Worm (Caenorhabditis elegans) whole organism, L4 larva: ENCODE results near the gene C16C8.25.

ENCODE experiments used
- D1046.2 ChIP-seq: fragments of 200-800 bp; sonication (Bioruptor generic); IDR thresholded peaks from 2 replicates; pipeline ENCODE4 v1.3.6; 2022; ENCODE audit warnings: missing genetic modification characterization, missing compliant biosample characterization
- F10B5.3 ChIP-seq: sonication (generic microtip); optimal IDR thresholded peaks from 2 replicates; lab custom pipeline; 2016; ENCODE audit warnings: mild to moderate bottlenecking, missing genetic modification characterization, missing compliant biosample characterization
- F37D6.2 ChIP-seq: sonication (generic microtip); optimal IDR thresholded peaks from 2 replicates; lab custom pipeline; 2016; ENCODE audit warnings: mild to moderate bottlenecking, missing genetic modification characterization, missing compliant biosample characterization
- T20F7.1 ChIP-seq: fragments of 200-800 bp; sonication (Bioruptor generic); optimal IDR thresholded peaks from 2 replicates; lab custom pipeline; 2018; ENCODE audit warnings: mild to moderate bottlenecking, missing genetic modification characterization, missing compliant biosample characterization
- T26A8.4 ChIP-seq: fragments of 200-800 bp; sonication (Bioruptor generic); IDR thresholded peaks from 2 replicates; pipeline ENCODE4 v1.3.6; 2022; ENCODE audit warnings: missing genetic modification characterization, missing compliant biosample characterization
- Y5F2A.4 ChIP-seq: fragments of 200-800 bp; sonication (Bioruptor generic); optimal IDR thresholded peaks from 2 replicates; lab custom pipeline; 2018; ENCODE audit warnings: mild to moderate bottlenecking, missing genetic modification characterization, missing compliant biosample characterization
- ZK546.5 ChIP-seq, 2 experiments: sonication (generic microtip); optimal IDR thresholded peaks; 2 replicates each; lab custom pipeline; 2017; ENCODE audit warnings: missing biosample characterization in 2 of 2, missing genetic modification characterization in 2 of 2
- ceh-44 ChIP-seq: fragments of 200-800 bp; sonication (Bioruptor generic); IDR thresholded peaks from 2 replicates; pipeline ENCODE4 v1.3.6; 2022; ENCODE audit warnings: missing genetic modification reagents, missing genetic modification characterization, missing compliant biosample characterization
- ceh-62 ChIP-seq: sonication (generic microtip); optimal IDR thresholded peaks from 2 replicates; lab custom pipeline; 2017; ENCODE audit warnings: missing biosample characterization, missing genetic modification characterization
- daf-12 ChIP-seq: fragments of 150-350 bp; optimal IDR thresholded peaks from 2 replicates; lab custom pipeline; 2014; ENCODE audit warnings: missing biosample characterization, missing genetic modification reagents, missing genetic modification characterization
- daf-19 ChIP-seq: fragments of 200-800 bp; sonication (Bioruptor generic); conservative IDR thresholded peaks from 2 replicates; pipeline ENCODE4 v1.3.6; 2022; ENCODE audit warnings: missing genetic modification characterization, missing compliant biosample characterization
- dmd-6 ChIP-seq: fragments of 200-800 bp; sonication (Bioruptor generic); IDR thresholded peaks from 2 replicates; pipeline ENCODE4 v1.3.6; 2022; ENCODE audit warnings: missing genetic modification reagents, missing genetic modification characterization, missing compliant biosample characterization
- dmd-8 ChIP-seq: fragments of 200-800 bp; sonication (Bioruptor generic); IDR thresholded peaks from 2 replicates; pipeline ENCODE4 v1.3.6; 2022; ENCODE audit warnings: missing genetic modification characterization, missing compliant biosample characterization
- fos-1 ChIP-seq: fragments of 150-350 bp; optimal IDR thresholded peaks from 2 replicates; lab custom pipeline; 2014; ENCODE audit warnings: missing biosample characterization, missing genetic modification characterization
- hlh-30 ChIP-seq: sonication (generic microtip); optimal IDR thresholded peaks from 2 replicates; lab custom pipeline; 2017; ENCODE audit warnings: antibody characterized with exemption, mild to moderate bottlenecking, missing genetic modification characterization, missing compliant biosample characterization; ENCODE audit not compliant: insufficient read depth
- hmg-1.1 ChIP-seq: fragments of 200-800 bp; sonication (Bioruptor generic); IDR thresholded peaks from 2 replicates; pipeline ENCODE4 v1.3.6; 2022; ENCODE audit warnings: missing genetic modification reagents, missing genetic modification characterization, missing compliant biosample characterization
- lin-1 ChIP-seq: fragments of 200-800 bp; sonication (Bioruptor generic); IDR thresholded peaks from 2 replicates; pipeline ENCODE4 v1.3.6; 2022; ENCODE audit warnings: missing genetic modification reagents, missing genetic modification characterization, missing compliant biosample characterization
- lin-13 ChIP-seq: fragments of 150-350 bp; optimal IDR thresholded peaks from 2 replicates; lab custom pipeline; 2014; ENCODE audit warnings: missing biosample characterization, missing genetic modification reagents, missing genetic modification characterization
- lin-29 ChIP-seq: fragments of 200-800 bp; sonication (Bioruptor generic); IDR thresholded peaks from 2 replicates; pipeline ENCODE4 v1.3.6; 2022; ENCODE audit warnings: missing genetic modification reagents, missing genetic modification characterization, missing compliant biosample characterization
- lin-39 ChIP-seq: fragments of 150-350 bp; optimal IDR thresholded peaks from 2 replicates; lab custom pipeline; 2014; ENCODE audit warnings: missing biosample characterization, missing genetic modification reagents, missing genetic modification characterization
- mep-1 ChIP-seq: fragments of 150-350 bp; sonication (generic microtip); optimal IDR thresholded peaks from 3 replicates; lab custom pipeline; 2014; ENCODE audit warnings: missing biosample characterization, missing genetic modification characterization
- mxl-3 ChIP-seq: fragments of 200-800 bp; sonication (Bioruptor generic); optimal IDR thresholded peaks from 2 replicates; lab custom pipeline; 2018; ENCODE audit warnings: mild to moderate bottlenecking, missing genetic modification characterization, missing compliant biosample characterization
- nhr-10 ChIP-seq: fragments of 150-350 bp; optimal IDR thresholded peaks from 2 replicates; lab custom pipeline; 2014; ENCODE audit warnings: missing biosample characterization, missing genetic modification characterization
- nhr-102 ChIP-seq: sonication (generic microtip); optimal IDR thresholded peaks from 2 replicates; lab custom pipeline; 2016; ENCODE audit warnings: mild to moderate bottlenecking, missing genetic modification characterization, moderate library complexity, missing compliant biosample characterization
- nhr-111 ChIP-seq: fragments of 200-800 bp; sonication (Bioruptor generic); optimal IDR thresholded peaks from 2 replicates; lab custom pipeline; 2018; ENCODE audit warnings: mild to moderate bottlenecking, missing genetic modification characterization, missing compliant biosample characterization
- nhr-28 ChIP-seq: fragments of 150-350 bp; optimal IDR thresholded peaks from 2 replicates; lab custom pipeline; 2014; ENCODE audit warnings: missing biosample characterization, missing genetic modification characterization
- nhr-41 ChIP-seq: fragments of 200-800 bp; sonication (Bioruptor generic); IDR thresholded peaks from 2 replicates; pipeline ENCODE4 v1.3.6; 2022; ENCODE audit warnings: missing genetic modification reagents, missing genetic modification characterization, missing compliant biosample characterization
- nhr-42 ChIP-seq: fragments of 200-800 bp; sonication (Bioruptor generic); IDR thresholded peaks from 2 replicates; pipeline ENCODE4 v1.3.6; 2022; ENCODE audit warnings: missing genetic modification characterization, missing compliant biosample characterization
- php-3 ChIP-seq: fragments of 200-800 bp; sonication (Bioruptor generic); IDR thresholded peaks from 2 replicates; pipeline ENCODE4 v1.3.6; 2022; ENCODE audit warnings: missing genetic modification reagents, missing genetic modification characterization, missing compliant biosample characterization
- pqm-1 ChIP-seq: sonication (generic microtip); optimal IDR thresholded peaks from 2 replicates; lab custom pipeline; 2017; ENCODE audit warnings: missing biosample characterization, missing genetic modification characterization
- rbr-2 ChIP-seq: sonication (generic microtip); optimal IDR thresholded peaks from 2 replicates; lab custom pipeline; 2016; ENCODE audit warnings: missing genotype, missing genetic modification characterization, missing compliant biosample characterization
- set-16 ChIP-seq: fragments of 200-800 bp; sonication (Bioruptor generic); IDR thresholded peaks from 2 replicates; pipeline ENCODE4 v1.3.6; 2022; ENCODE audit warnings: missing genetic modification reagents, missing genetic modification characterization, missing compliant biosample characterization
- tag-97 ChIP-seq: fragments of 200-800 bp; sonication (Bioruptor generic); IDR thresholded peaks from 2 replicates; pipeline ENCODE4 v1.3.6; 2022; ENCODE audit warnings: missing genetic modification characterization, missing compliant biosample characterization
- unc-62 ChIP-seq, 3 experiments: fragments of 150-350 bp in 1 of 3; sonication (generic microtip); optimal IDR thresholded peaks in 2 of 3; peaks in 1 of 3; 1 replicate in 1 of 3; 2 replicates in 2 of 3; lab custom pipeline; 2014 to 2017; ENCODE audit warnings: missing biosample characterization in 3 of 3, missing genetic modification characterization in 3 of 3, missing genetic modification reagents in 3 of 3, missing genotype in 1 of 3
- vab-7 ChIP-seq: fragments of 200-800 bp; sonication (Bioruptor generic); IDR thresholded peaks from 2 replicates; pipeline ENCODE4 v1.3.6; 2022; ENCODE audit warnings: missing genetic modification reagents, missing genetic modification characterization, missing compliant biosample characterization
- zag-1 ChIP-seq: fragments of 150-350 bp; optimal IDR thresholded peaks from 2 replicates; lab custom pipeline; 2014; ENCODE audit warnings: missing biosample characterization, missing genetic modification characterization
- zfp-3 ChIP-seq: fragments of 200-800 bp; sonication (Bioruptor generic); conservative IDR thresholded peaks from 2 replicates; pipeline ENCODE4 v1.3.6; 2022; ENCODE audit warnings: missing genetic modification reagents, missing genetic modification characterization, missing compliant biosample characterization
- zip-11 ChIP-seq: fragments of 200-800 bp; sonication (Bioruptor generic); IDR thresholded peaks from 2 replicates; pipeline ENCODE4 v1.3.6; 2022; ENCODE audit warnings: missing genetic modification characterization, missing compliant biosample characterization
- ztf-7 ChIP-seq: fragments of 150-350 bp; optimal IDR thresholded peaks from 2 replicates; lab custom pipeline; 2014; ENCODE audit warnings: missing biosample characterization, missing genetic modification characterization

C16C8.25 gene

ce11 chrII:3439244-3439698, 9.8 kb upstream of the C16C8.25 start (continued):
- peak; percentile 84 for TF ChIP-seq vab-7
- no peak for TF ChIP-seq daf-12 (tag; lab: Kevin White, UChicago)
- peak; percentile 75; the same call in 1 of the 2 replicates for TF ChIP-seq hmg-1.1
- peak; percentile 38 for TF ChIP-seq mxl-3 (GFP tag; lab: Kevin White, UChicago)

DNA sequence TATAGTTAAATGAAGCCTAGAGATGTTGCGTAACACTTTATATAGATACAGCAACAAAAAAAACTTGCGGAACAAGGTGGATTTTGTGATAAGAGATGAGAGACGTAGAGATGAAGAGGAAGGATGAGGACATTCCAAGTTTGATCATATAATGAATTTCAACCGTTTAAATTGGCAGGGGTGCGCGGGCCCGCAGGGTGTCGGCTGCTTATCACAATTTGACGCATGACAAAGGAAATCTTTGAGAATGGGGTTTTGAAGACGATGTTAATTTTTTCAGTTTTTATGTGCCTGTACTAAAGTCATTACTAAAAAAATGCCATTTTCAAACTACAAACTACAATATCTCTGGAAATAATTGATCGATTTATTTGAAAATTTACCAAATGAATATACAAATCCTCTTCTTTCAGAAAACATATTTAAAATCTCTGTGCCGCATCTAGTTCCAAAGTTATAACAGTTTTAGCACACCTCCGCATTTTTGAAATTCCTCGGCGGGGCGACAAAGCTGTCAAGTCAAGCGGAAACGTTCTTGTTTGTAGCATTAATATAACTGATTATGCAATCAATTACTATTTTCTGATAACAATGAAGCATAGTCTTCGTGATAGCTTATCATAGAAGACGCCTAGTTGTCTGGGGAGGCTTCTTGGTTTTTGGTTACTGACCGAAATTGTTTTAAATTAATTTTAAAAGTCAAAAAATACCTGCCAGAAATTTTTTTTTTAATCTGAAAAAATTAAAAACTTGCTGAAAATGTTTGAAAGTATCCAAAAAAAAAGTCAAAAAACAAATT, 9.0 kb upstream of the C16C8.25 start:
- TF ChIP-seq nhr-10 (tag; lab: Kevin White, UChicago) (no peak), dmd-6 (GFP tag; lab: Robert Waterston, UW) (peak; percentile 63), ceh-62 (tag; lab: Kevin White, UChicago) (no peak), D1046.2 (GFP tag; lab: Robert Waterston, UW) (no peak), pqm-1 (peak; percentile 55), nhr-28 (tag; lab: Kevin White, UChicago) (peak; percentile 60), lin-1 (GFP tag; lab: Robert Waterston, UW) (no peak), php-3 (GFP tag; lab: Robert Waterston, UW) (0 out of 2 replicates have a peak, but pooled peaks have one; percentile 22), hlh-30 (tag; lab: Kevin White, UChicago) (no peak), ceh-44 (GFP tag; lab: Robert Waterston, UW) (no peak), Y5F2A.4 (no peak), dmd-8 (GFP tag; lab: Robert Waterston, UW) (no peak), rbr-2 (tag; lab: Kevin White, UChicago) (no peak), F10B5.3 (tag; lab: Kevin White, UChicago) (no peak), nhr-102 (tag; lab: Kevin White, UChicago) (no peak)

DNA sequence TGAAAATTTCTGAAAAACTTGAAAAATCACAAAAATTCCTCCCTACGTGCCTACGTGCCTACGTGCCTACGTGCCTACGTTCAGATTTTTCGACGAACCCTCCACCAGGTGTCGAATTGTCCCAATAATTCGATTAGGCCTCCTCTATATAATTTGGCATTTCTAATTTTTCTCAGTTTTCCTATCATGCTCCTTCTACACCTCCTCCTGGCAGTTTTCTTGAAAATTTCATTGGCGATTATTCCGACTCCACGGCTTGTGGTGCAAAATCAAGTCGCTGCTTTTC, 8.4 kb upstream of the C16C8.25 start, which contains the start of gene C16C8.17:
Gene C16C8.17 (plus strand): TSS at position 187 of the 286 bp plus-strand sequence.
- no peak for TF ChIP-seq zfp-3
- no peak for TF ChIP-seq ceh-44 (GFP tag; lab: Robert Waterston, UW)
- no peak for TF ChIP-seq Y5F2A.4
- TF ChIP-seq zag-1 (tag; lab: Kevin White, UChicago), result no peak
- no peak for TF ChIP-seq nhr-111 (GFP tag; lab: Kevin White, UChicago)
- TF ChIP-seq mep-1 (tag; lab: Kevin White, UChicago), result no peak
- no peak for TF ChIP-seq nhr-42 (GFP tag; lab: Robert Waterston, UW)
- TF ChIP-seq tag-97 (GFP tag; lab: Robert Waterston, UW), result no peak
- no peak for TF ChIP-seq daf-19 (GFP tag; lab: Robert Waterston, UW)
- TF ChIP-seq F37D6.2 (tag; lab: Kevin White, UChicago), result no peak
- no peak for TF ChIP-seq lin-13
- TF ChIP-seq zip-11, result no peak

DNA sequence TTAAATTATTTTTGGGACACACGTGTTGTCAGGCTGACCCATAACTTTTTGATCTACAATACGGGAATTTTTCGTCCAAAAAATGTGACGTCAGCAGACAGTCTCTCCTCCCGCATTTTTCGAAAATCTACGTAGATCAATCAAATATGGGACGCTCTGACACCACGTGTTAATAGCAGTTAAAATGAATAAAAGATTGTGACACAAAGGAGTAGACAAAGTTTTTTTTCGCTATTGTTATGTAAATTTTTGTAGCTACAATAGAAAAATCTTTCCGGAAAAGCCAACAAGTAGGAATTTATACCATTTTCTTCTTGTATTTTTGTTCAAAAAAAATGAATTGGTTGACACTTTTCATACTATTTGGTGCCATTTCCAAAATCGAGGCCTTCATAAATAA, 7.7 kb upstream of the C16C8.25 start, which contains the start of gene C16C8.27:
Gene C16C8.27 (plus strand): TSS at position 301 of the 400 bp plus-strand sequence.
- TF ChIP-seq hmg-1.1 (no peak), unc-62 (GFP tag; optimal IDR thresholded peaks at IDR 0.05 in 1 of 2; lab: Kevin White, UChicago) (peak in 1 of 2 experiments; percentile 1), unc-62 (tag; optimal IDR thresholded peaks at IDR 0.05; lab: Kevin White, UChicago) (no peak)
- TF ChIP-seq, all 104 proteins: peak for 1

DNA sequence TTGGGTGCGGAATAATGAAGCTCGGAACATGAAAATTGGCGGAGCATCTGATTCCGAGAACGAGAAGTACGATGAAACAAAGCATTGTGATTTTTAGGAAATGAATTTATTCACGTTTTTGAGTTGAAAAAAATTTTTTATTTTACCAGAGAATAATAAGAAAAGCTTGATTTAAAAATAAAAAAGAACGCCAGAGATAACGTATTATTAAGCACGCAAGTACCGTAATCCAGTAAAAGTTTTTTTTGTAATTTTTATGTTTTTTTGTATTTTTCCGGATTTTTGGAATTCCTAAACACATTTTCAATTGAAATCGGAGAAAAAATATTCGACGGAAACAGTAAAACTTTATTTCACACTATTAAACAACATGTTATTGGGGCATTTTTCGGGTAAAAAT, 5.9 kb upstream of the C16C8.25 start, which contains the start of gene C16C8.22:
Gene C16C8.22 (minus strand): TSS at position 101 of the 400 bp plus-strand sequence.
- TF ChIP-seq T20F7.1 (no peak), ZK546.5 (tag; optimal IDR thresholded peaks at IDR 0.05; lab: Kevin White, UChicago) (no peak), lin-39 (tag; lab: Kevin White, UChicago) (no peak), ztf-7 (tag; lab: Kevin White, UChicago) (no peak), lin-29 (GFP tag; lab: Robert Waterston, UW) (no peak), nhr-41 (GFP tag; lab: Robert Waterston, UW) (no peak), ceh-44 (GFP tag; lab: Robert Waterston, UW) (no peak), T26A8.4 (GFP tag; lab: Robert Waterston, UW) (no peak), set-16 (GFP tag; lab: Robert Waterston, UW) (no peak), hmg-1.1 (no peak), tag-97 (GFP tag; lab: Robert Waterston, UW) (no peak), fos-1 (no peak)
- TF ChIP-seq, all 104 proteins: peak for 0
